Worm (Caenorhabditis elegans): ENCODE results near the gene C05E11.3.

The C05E11.3 gene

ce11 chrX:4534112-4534511 lies 43.9 kb upstream of the C05E11.3 start:
- no peak for TF ChIP-seq ceh-16 (tag; optimal IDR thresholded peaks at IDR 0.05)
- TF ChIP-seq alr-1 (tag; optimal IDR thresholded peaks at IDR 0.05) = no peak
- TF ChIP-seq zag-1 (tag; optimal IDR thresholded peaks at IDR 0.05) = no peak
- TF ChIP-seq lin-39 (tag; optimal IDR thresholded peaks at IDR 0.05) = no peak
- no peak for TF ChIP-seq R02D3.7 (tag; optimal IDR thresholded peaks at IDR 0.05)
- TF ChIP-seq crh-2 (tag; optimal IDR thresholded peaks at IDR 0.05) = no peak
- TF ChIP-seq unc-62 (GFP tag; optimal IDR thresholded peaks at IDR 0.05) = no peak
- no peak for TF ChIP-seq unc-55 (GFP tag; optimal IDR thresholded peaks at IDR 0.05)
- no peak for TF ChIP-seq gmeb-1 (tag; optimal IDR thresholded peaks at IDR 0.05)
- TF ChIP-seq lsy-2 (tag; optimal IDR thresholded peaks at IDR 0.05) = no peak
- no peak for TF ChIP-seq ceh-82 (tag; optimal IDR thresholded peaks at IDR 0.05)
- TF ChIP-seq unc-39 (tag; optimal IDR thresholded peaks at IDR 0.05) = no peak
- TF ChIP-seq ztf-4 (tag; optimal IDR thresholded peaks at IDR 0.05) = no peak

DNA sequence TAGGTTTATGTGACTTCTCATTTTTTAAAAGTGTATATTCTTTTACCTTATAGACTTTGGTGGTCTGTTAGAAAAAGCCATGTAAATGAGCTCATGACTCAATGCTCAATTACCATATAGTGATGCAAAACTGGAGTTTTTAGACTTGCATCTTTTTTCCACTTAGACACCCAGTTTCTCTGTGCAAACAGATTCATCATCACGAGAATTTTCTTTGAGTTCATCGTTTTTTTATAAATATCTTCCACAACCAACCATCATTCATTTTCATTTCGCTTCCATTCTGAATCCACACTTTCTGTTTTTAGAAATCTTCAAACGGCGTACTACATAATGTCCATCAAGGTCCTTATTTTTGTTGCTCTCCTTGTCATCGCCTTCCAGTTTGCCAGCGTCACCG lies 33.5 kb upstream of the C05E11.3 start, which contains the start of gene C07A12.2:
TSS of gene C07A12.2 (plus strand) at position 301 of the 400 bp plus-strand sequence.
- TF ChIP-seq lin-13 (GFP tag; optimal IDR thresholded peaks at IDR 0.05) = no peak
- TF ChIP-seq nhr-6 (tag; optimal IDR thresholded peaks at IDR 0.05) = no peak
- no peak for TF ChIP-seq unc-55 (GFP tag; optimal IDR thresholded peaks at IDR 0.05)
- TF ChIP-seq gmeb-1 (tag; optimal IDR thresholded peaks at IDR 0.05) = no peak
- TF ChIP-seq snpc-4 (tag; optimal IDR thresholded peaks at IDR 0.05) = no peak
- no peak for TF ChIP-seq C34F6.9 (tag; optimal IDR thresholded peaks at IDR 0.05)

ce11 chrX:4548929-4549328 lies 29.1 kb upstream of the C05E11.3 start:
- no peak for TF ChIP-seq elt-3 (tag; optimal IDR thresholded peaks at IDR 0.05)
- TF ChIP-seq skn-1 (tag; optimal IDR thresholded peaks at IDR 0.05) = no peak
- TF ChIP-seq mbf-1 (tag; optimal IDR thresholded peaks at IDR 0.05) = no peak
- no peak for TF ChIP-seq sma-9 (GFP tag; optimal IDR thresholded peaks at IDR 0.05)
- no peak for TF ChIP-seq sma-9 (tag; optimal IDR thresholded peaks at IDR 0.05)
- TF ChIP-seq nhr-11 (tag; optimal IDR thresholded peaks at IDR 0.05) = no peak
- TF ChIP-seq snpc-4 (tag; optimal IDR thresholded peaks at IDR 0.05) = no peak
- no peak for TF ChIP-seq sem-4 (tag; optimal IDR thresholded peaks at IDR 0.05)
- TF ChIP-seq nhr-6 (tag; optimal IDR thresholded peaks at IDR 0.05) = no peak
- TF ChIP-seq lin-13 (GFP tag; optimal IDR thresholded peaks at IDR 0.05) = no peak
- no peak for TF ChIP-seq C34F6.9 (tag; optimal IDR thresholded peaks at IDR 0.05)
- TF ChIP-seq nhr-23 (tag; optimal IDR thresholded peaks at IDR 0.05) = no peak

DNA sequence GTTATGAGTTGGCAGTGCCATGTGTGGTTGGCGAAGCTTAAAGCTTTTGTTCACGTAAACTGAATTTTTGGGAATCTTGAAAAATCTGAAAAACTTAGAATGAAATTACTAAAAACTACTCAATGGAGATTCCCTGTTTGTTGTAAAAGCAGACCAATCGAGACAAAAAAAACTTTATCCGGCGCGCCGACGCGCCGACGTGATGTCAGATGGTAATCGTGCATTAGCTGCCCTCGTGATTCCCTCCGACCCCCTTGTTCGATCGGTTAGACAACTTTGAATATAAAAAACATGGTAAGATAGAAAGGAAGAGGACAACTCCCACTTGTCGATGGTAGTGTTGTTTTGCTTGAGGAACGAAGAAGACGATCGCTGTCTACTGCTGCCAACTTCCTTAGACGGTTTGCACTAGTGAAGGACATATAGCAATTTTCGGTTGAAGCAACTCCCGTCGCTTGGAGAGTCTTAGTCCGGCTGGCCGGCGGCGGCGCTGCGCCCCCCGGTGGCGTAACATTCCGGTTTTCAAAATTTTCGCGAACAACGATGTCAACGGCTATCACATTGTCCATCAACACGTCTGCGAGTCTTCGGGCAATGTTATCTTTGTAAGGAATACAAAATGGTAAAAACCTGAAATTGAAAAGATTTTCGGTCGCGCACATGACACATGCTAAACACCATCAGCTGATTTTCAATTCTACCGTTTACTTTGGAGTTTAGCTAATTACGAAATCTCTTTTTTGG lies 28.0 kb upstream of the C05E11.3 start, which contains the start of gene C07A12.18:
TSS of gene C07A12.18 (minus strand) at position 51 of the 744 bp plus-strand sequence.
- TF ChIP-seq nhr-25 (tag; optimal IDR thresholded peaks at IDR 0.05) = peak; percentile 3
- TF ChIP-seq nhr-12 (tag; optimal IDR thresholded peaks at IDR 0.05) = no peak
- peak; percentile 1 for TF ChIP-seq nhr-129 (tag; optimal IDR thresholded peaks at IDR 0.05)

DNA sequence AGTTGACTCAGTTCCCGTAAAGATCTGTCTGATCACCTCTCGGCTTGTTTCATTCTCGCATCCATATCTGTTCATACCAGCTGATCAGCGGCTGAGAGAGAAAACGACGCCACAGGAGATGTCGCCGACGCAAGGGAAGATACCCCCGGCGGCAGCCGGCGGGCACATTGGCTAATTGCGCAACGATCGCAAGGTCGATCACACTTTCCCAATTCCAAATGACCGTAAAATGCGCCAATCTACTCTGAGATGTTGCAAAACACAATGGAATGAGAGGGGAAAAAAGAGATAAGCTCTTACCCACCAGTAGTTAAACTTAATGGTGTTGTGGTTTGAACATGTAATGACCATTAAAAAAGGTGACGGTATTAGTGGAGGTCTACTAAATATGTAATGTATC lies 27.1 kb upstream of the C05E11.3 start:
- TF ChIP-seq nhr-77 (tag; optimal IDR thresholded peaks at IDR 0.05) = no peak
- TF ChIP-seq sma-9 (GFP tag; optimal IDR thresholded peaks at IDR 0.05) = peak; percentile 28
- TF ChIP-seq sma-9 (tag; optimal IDR thresholded peaks at IDR 0.05) = no peak
- TF ChIP-seq nhr-10 (tag; optimal IDR thresholded peaks at IDR 0.05) = no peak
- TF ChIP-seq ztf-1 (GFP tag; conservative IDR thresholded peaks at IDR 0.05) = no peak
- no peak for TF ChIP-seq aly-2 (tag; optimal IDR thresholded peaks at IDR 0.05)
- no peak for TF ChIP-seq nhr-237 (tag; optimal IDR thresholded peaks at IDR 0.05)
- TF ChIP-seq fos-1 (tag; optimal IDR thresholded peaks at IDR 0.05) = no peak
- no peak for TF ChIP-seq skn-1 (tag; optimal IDR thresholded peaks at IDR 0.05)
- no peak for TF ChIP-seq mab-5 (tag; optimal IDR thresholded peaks at IDR 0.05)
- no peak for TF ChIP-seq zag-1 (tag; optimal IDR thresholded peaks at IDR 0.05)
- no peak for TF ChIP-seq lin-39 (tag; optimal IDR thresholded peaks at IDR 0.05)
- TF ChIP-seq R02D3.7 (tag; optimal IDR thresholded peaks at IDR 0.05) = no peak
- TF ChIP-seq Y55F3AM.14 (GFP tag; optimal IDR thresholded peaks at IDR 0.05) = no peak
- TF ChIP-seq nhr-11 (tag; optimal IDR thresholded peaks at IDR 0.05) = no peak
- TF ChIP-seq alr-1 (tag; optimal IDR thresholded peaks at IDR 0.05) = no peak
- TF ChIP-seq mbf-1 (tag; optimal IDR thresholded peaks at IDR 0.05) = no peak
- TF ChIP-seq peb-1 (tag; optimal IDR thresholded peaks at IDR 0.05) = no peak
- no peak for TF ChIP-seq crh-2 (tag; optimal IDR thresholded peaks at IDR 0.05)
- no peak for TF ChIP-seq nhr-6 (tag; optimal IDR thresholded peaks at IDR 0.05)
- TF ChIP-seq ceh-16 (tag; optimal IDR thresholded peaks at IDR 0.05) = peak; percentile 64
- no peak for TF ChIP-seq ztf-11 (tag; optimal IDR thresholded peaks at IDR 0.05)
- TF ChIP-seq ceh-82 (tag; optimal IDR thresholded peaks at IDR 0.05) = no peak
- no peak for TF ChIP-seq gmeb-1 (tag; optimal IDR thresholded peaks at IDR 0.05)
- TF ChIP-seq lin-13 (GFP tag; optimal IDR thresholded peaks at IDR 0.05) = no peak
- no peak for TF ChIP-seq ztf-4 (tag; optimal IDR thresholded peaks at IDR 0.05)
- no peak for TF ChIP-seq snpc-4 (tag; optimal IDR thresholded peaks at IDR 0.05)
- no peak for TF ChIP-seq unc-39 (tag; optimal IDR thresholded peaks at IDR 0.05)
- no peak for TF ChIP-seq unc-62 (GFP tag; optimal IDR thresholded peaks at IDR 0.05)
- no peak for TF ChIP-seq sma-3 (GFP tag; optimal IDR thresholded peaks at IDR 0.05)
- TF ChIP-seq nhr-129 (tag; optimal IDR thresholded peaks at IDR 0.05) = peak; percentile 47
- TF ChIP-seq ZK546.5 (tag; optimal IDR thresholded peaks at IDR 0.05) = no peak
- peak; percentile 60 for TF ChIP-seq nhr-25 (tag; optimal IDR thresholded peaks at IDR 0.05)
- peak; percentile 46 for TF ChIP-seq egl-27 (tag; optimal IDR thresholded peaks at IDR 0.05)
- no peak for TF ChIP-seq nhr-12 (tag; optimal IDR thresholded peaks at IDR 0.05)
- no peak for TF ChIP-seq elt-1 (tag; optimal IDR thresholded peaks at IDR 0.05)
